Worm (Caenorhabditis elegans) whole organism, L1 larva: ENCODE measurements around the gene C04C3.9.

Experiments
- C16A3.4 ChIP-seq: fragments of 150-350 bp; optimal IDR thresholded peaks from 2 replicates; lab custom pipeline; 2014; ENCODE audit warnings: missing biosample characterization, missing genetic modification characterization
- C34B4.2 ChIP-seq: sonication (generic microtip); optimal IDR thresholded peaks from 2 replicates; lab custom pipeline; 2017; ENCODE audit warnings: mild to moderate bottlenecking, missing genetic modification characterization, missing compliant biosample characterization
- Y116A8C.19 ChIP-seq: sonication (generic microtip); optimal IDR thresholded peaks from 2 replicates; lab custom pipeline; 2016; ENCODE audit warnings: missing compliant biosample characterization, missing genetic modification characterization, borderline replicate concordance
- alr-1 ChIP-seq: fragments of 200-800 bp; sonication (Bioruptor generic); optimal IDR thresholded peaks from 2 replicates; lab custom pipeline; 2018; ENCODE audit warnings: borderline replicate concordance, mild to moderate bottlenecking, missing genetic modification characterization, missing compliant biosample characterization
- ceh-63 ChIP-seq: fragments of 200-800 bp; sonication (Bioruptor generic); optimal IDR thresholded peaks from 2 replicates; lab custom pipeline; 2018; ENCODE audit warnings: mild to moderate bottlenecking, missing genetic modification characterization, missing compliant biosample characterization
- ceh-8 ChIP-seq: fragments of 200-800 bp; sonication (Bioruptor generic); optimal IDR thresholded peaks from 2 replicates; lab custom pipeline; 2018; ENCODE audit warnings: mild to moderate bottlenecking, missing genetic modification characterization, moderate library complexity, missing compliant biosample characterization
- ceh-82 ChIP-seq, 3 experiments: fragments of 150-350 bp in 1 of 3; sonication (generic microtip) in 2 of 3; optimal IDR thresholded peaks; 2 replicates each; lab custom pipeline; 2014 to 2017; ENCODE audit warnings: missing biosample characterization in 3 of 3, missing genetic modification characterization in 3 of 3
- ceh-88 ChIP-seq: fragments of 200-800 bp; sonication (Bioruptor generic); IDR thresholded peaks from 2 replicates; pipeline ENCODE4 v1.3.6; 2022; ENCODE audit warnings: missing genetic modification characterization, missing compliant biosample characterization
- ceh-90 ChIP-seq: sonication (generic microtip); optimal IDR thresholded peaks from 2 replicates; lab custom pipeline; 2016; ENCODE audit warnings: missing genetic modification characterization, missing compliant biosample characterization
- dpl-1 ChIP-seq, 3 experiments: fragments of 150-350 bp in 2 of 3; sonication (generic microtip) in 1 of 3; optimal IDR thresholded peaks; 2 replicates each; lab custom pipeline; 2014 to 2017; ENCODE audit warnings: missing biosample characterization in 3 of 3, missing genetic modification characterization in 3 of 3, missing genetic modification reagents in 3 of 3
- dsc-1 ChIP-seq: sonication (generic microtip); optimal IDR thresholded peaks from 2 replicates; lab custom pipeline; 2016; ENCODE audit warnings: mild to moderate bottlenecking, missing genetic modification characterization, missing compliant biosample characterization
- efl-1 ChIP-seq, 4 experiments: fragments of 150-350 bp; optimal IDR thresholded peaks in 3 of 4; peaks in 1 of 4; 1 replicate in 1 of 4; 2 replicates in 3 of 4; lab custom pipeline; 2014; ENCODE audit warnings: missing biosample characterization in 2 of 4, missing genetic modification characterization in 2 of 4, missing genetic modification reagents in 2 of 4
- efl-3 ChIP-seq: fragments of 200-800 bp; sonication (Bioruptor generic); optimal IDR thresholded peaks from 2 replicates; lab custom pipeline; 2018; ENCODE audit warnings: mild to moderate bottlenecking, missing genetic modification characterization, missing compliant biosample characterization
- ets-5 ChIP-seq: fragments of 200-800 bp; sonication (Bioruptor generic); IDR thresholded peaks from 2 replicates; pipeline ENCODE4 v1.3.6; 2022; ENCODE audit warnings: missing genetic modification characterization, missing compliant biosample characterization
- fkh-10 ChIP-seq: sonication (generic microtip); optimal IDR thresholded peaks from 2 replicates; lab custom pipeline; 2017; ENCODE audit warnings: missing biosample characterization, missing genetic modification reagents, missing genetic modification characterization
- grh-1 ChIP-seq: fragments of 200-800 bp; sonication (Bioruptor generic); IDR thresholded peaks from 2 replicates; pipeline ENCODE4 v1.3.6; 2022; ENCODE audit warnings: missing genetic modification reagents, missing genetic modification characterization, missing compliant biosample characterization
- irx-1 ChIP-seq: sonication (generic microtip); optimal IDR thresholded peaks from 2 replicates; lab custom pipeline; 2016; ENCODE audit warnings: missing genetic modification characterization, missing compliant biosample characterization
- lin-15B ChIP-seq: fragments of 150-350 bp; sonication (generic microtip); optimal IDR thresholded peaks from 3 replicates; lab custom pipeline; 2014; ENCODE audit warnings: missing biosample characterization, missing genetic modification characterization
- lin-39 ChIP-seq: fragments of 150-350 bp; optimal IDR thresholded peaks from 2 replicates; lab custom pipeline; 2014; ENCODE audit warnings: missing biosample characterization, missing genetic modification reagents, missing genetic modification characterization
- lsy-2 ChIP-seq, 2 experiments: fragments of 150-350 bp; optimal IDR thresholded peaks; 2 replicates each; lab custom pipeline; 2014; ENCODE audit warnings: missing biosample characterization in 2 of 2, missing genetic modification characterization in 2 of 2
- mdl-1 ChIP-seq, 2 experiments: fragments of 150-350 bp; optimal IDR thresholded peaks; 2 replicates each; lab custom pipeline; 2014 to 2017; ENCODE audit warnings: missing biosample characterization in 2 of 2, missing genetic modification characterization in 2 of 2, inconsistent platforms in 1 of 2
- mef-2 ChIP-seq: fragments of 150-350 bp; optimal IDR thresholded peaks from 2 replicates; lab custom pipeline; 2014; ENCODE audit warnings: missing biosample characterization, missing genetic modification characterization
- mep-1 ChIP-seq: fragments of 150-350 bp; optimal IDR thresholded peaks from 2 replicates; lab custom pipeline; 2014; ENCODE audit warnings: missing biosample characterization, missing genetic modification characterization
- nhr-237 ChIP-seq: fragments of 150-350 bp; optimal IDR thresholded peaks from 2 replicates; lab custom pipeline; 2014; ENCODE audit warnings: missing biosample characterization, missing genetic modification characterization
- nhr-71 ChIP-seq: sonication (generic microtip); optimal IDR thresholded peaks from 2 replicates; lab custom pipeline; 2016; ENCODE audit warnings: mild to moderate bottlenecking, missing genetic modification characterization, moderate library complexity, missing compliant biosample characterization
- nhr-76 ChIP-seq: sonication (generic microtip); optimal IDR thresholded peaks from 2 replicates; lab custom pipeline; 2017; ENCODE audit warnings: missing biosample characterization, missing genetic modification characterization
- nhr-77 ChIP-seq: fragments of 150-350 bp; optimal IDR thresholded peaks from 2 replicates; lab custom pipeline; 2014; ENCODE audit warnings: missing biosample characterization, missing genetic modification characterization
- nhr-84 ChIP-seq: sonication (generic microtip); optimal IDR thresholded peaks from 2 replicates; lab custom pipeline; 2017; ENCODE audit warnings: missing biosample characterization, missing genetic modification characterization
- nhr-85 ChIP-seq: sonication (generic microtip); peaks from one replicate; lab custom pipeline; 2016; ENCODE audit warnings: missing genetic modification characterization, inconsistent platforms, missing compliant biosample characterization
- pag-3 ChIP-seq: sonication (generic microtip); optimal IDR thresholded peaks from 2 replicates; lab custom pipeline; 2017; ENCODE audit warnings: missing genetic modification characterization, mild to moderate bottlenecking, missing compliant biosample characterization, antibody characterized with exemption, borderline replicate concordance; ENCODE audit not compliant: insufficient read depth
- pax-3 ChIP-seq: fragments of 200-800 bp; sonication (Bioruptor generic); optimal IDR thresholded peaks from 2 replicates; lab custom pipeline; 2018; ENCODE audit warnings: mild to moderate bottlenecking, missing genetic modification characterization, moderate library complexity, missing compliant biosample characterization
- pqm-1 ChIP-seq: sonication (generic microtip); optimal IDR thresholded peaks from 3 replicates; lab custom pipeline; 2017; ENCODE audit warnings: missing biosample characterization, missing genetic modification characterization
- rnt-1 ChIP-seq: sonication (generic microtip); optimal IDR thresholded peaks from 2 replicates; lab custom pipeline; 2016; ENCODE audit warnings: mild to moderate bottlenecking, missing genetic modification characterization, moderate library complexity, missing compliant biosample characterization
- skn-1 ChIP-seq: fragments of 150-350 bp; optimal IDR thresholded peaks from 2 replicates; lab custom pipeline; 2014; ENCODE audit warnings: missing biosample characterization, missing genetic modification characterization
- snu-23 ChIP-seq: sonication (generic microtip); optimal IDR thresholded peaks from 2 replicates; lab custom pipeline; 2016; ENCODE audit warnings: missing genetic modification characterization, missing compliant biosample characterization
- sox-4 ChIP-seq: sonication (generic microtip); optimal IDR thresholded peaks from 2 replicates; lab custom pipeline; 2016; ENCODE audit warnings: missing genetic modification characterization, missing compliant biosample characterization
- sup-37 ChIP-seq: fragments of 200-800 bp; sonication (Bioruptor generic); optimal IDR thresholded peaks from 2 replicates; lab custom pipeline; 2018; ENCODE audit warnings: mild to moderate bottlenecking, missing genetic modification characterization, missing compliant biosample characterization
- tbx-2 ChIP-seq: sonication (generic microtip); optimal IDR thresholded peaks from 2 replicates; lab custom pipeline; 2016; ENCODE audit warnings: missing genetic modification characterization, missing compliant biosample characterization
- tlp-1 ChIP-seq: fragments of 150-350 bp; optimal IDR thresholded peaks from 2 replicates; lab custom pipeline; 2014; ENCODE audit warnings: missing biosample characterization, missing genetic modification characterization
- unc-130 ChIP-seq: fragments of 150-350 bp; optimal IDR thresholded peaks from 2 replicates; lab custom pipeline; 2017; ENCODE audit warnings: missing biosample characterization, missing genetic modification characterization, inconsistent platforms
- unc-30 ChIP-seq: sonication (generic microtip); optimal IDR thresholded peaks from 2 replicates; lab custom pipeline; 2017; ENCODE audit warnings: missing biosample characterization, missing genetic modification characterization
- unc-62 ChIP-seq: fragments of 150-350 bp; optimal IDR thresholded peaks from 2 replicates; lab custom pipeline; 2014; ENCODE audit warnings: missing biosample characterization, missing genetic modification reagents, missing genetic modification characterization
- vab-15 ChIP-seq: sonication (generic microtip); optimal IDR thresholded peaks from 2 replicates; lab custom pipeline; 2017; ENCODE audit warnings: missing genotype, mild to moderate bottlenecking, missing genetic modification characterization, missing compliant biosample characterization
- zag-1 ChIP-seq: fragments of 150-350 bp; optimal IDR thresholded peaks from 2 replicates; lab custom pipeline; 2014; ENCODE audit warnings: missing biosample characterization, missing genetic modification characterization
- zip-4 ChIP-seq: fragments of 200-800 bp; sonication (Bioruptor generic); optimal IDR thresholded peaks from 2 replicates; lab custom pipeline; 2018; ENCODE audit warnings: mild to moderate bottlenecking, missing genetic modification characterization, moderate library complexity, missing compliant biosample characterization
- ztf-4 ChIP-seq: fragments of 150-350 bp; optimal IDR thresholded peaks from 2 replicates; lab custom pipeline; 2014; ENCODE audit warnings: missing biosample characterization, missing genetic modification characterization

Gene C04C3.9

ce11 chrIV:3447350-3447749, 19.0 kb upstream of the C04C3.9 start:
- no peak for TF ChIP-seq lin-15B
- TF ChIP-seq efl-1 (optimal IDR thresholded peaks at IDR 0.05; lab: Kevin White, UChicago): no peak
- TF ChIP-seq efl-1 (GFP tag; optimal IDR thresholded peaks at IDR 0.05 in 1 of 2; lab: Kevin White, UChicago): no peak
- no peak for TF ChIP-seq ceh-90 (tag; lab: Kevin White, UChicago)
- TF ChIP-seq dpl-1 (GFP tag; optimal IDR thresholded peaks at IDR 0.05; lab: Kevin White, UChicago): no peak
- TF ChIP-seq efl-3 (GFP tag; lab: Kevin White, UChicago): no peak
- TF ChIP-seq C16A3.4: no peak
- no peak for TF ChIP-seq ceh-8 (GFP tag; lab: Kevin White, UChicago)
- TF ChIP-seq nhr-71: no peak
- TF ChIP-seq snu-23 (GFP tag; lab: Kevin White, UChicago): no peak
- TF ChIP-seq pag-3 (tag; lab: Kevin White, UChicago): no peak
- no peak for TF ChIP-seq nhr-85 (tag; lab: Kevin White, UChicago)
- no peak for TF ChIP-seq ets-5 (GFP tag; lab: Robert Waterston, UW)
- TF ChIP-seq sox-4: no peak
- no peak for TF ChIP-seq ceh-88
- TF ChIP-seq tlp-1: no peak
- TF ChIP-seq nhr-77 (tag; lab: Kevin White, UChicago): no peak

DNA sequence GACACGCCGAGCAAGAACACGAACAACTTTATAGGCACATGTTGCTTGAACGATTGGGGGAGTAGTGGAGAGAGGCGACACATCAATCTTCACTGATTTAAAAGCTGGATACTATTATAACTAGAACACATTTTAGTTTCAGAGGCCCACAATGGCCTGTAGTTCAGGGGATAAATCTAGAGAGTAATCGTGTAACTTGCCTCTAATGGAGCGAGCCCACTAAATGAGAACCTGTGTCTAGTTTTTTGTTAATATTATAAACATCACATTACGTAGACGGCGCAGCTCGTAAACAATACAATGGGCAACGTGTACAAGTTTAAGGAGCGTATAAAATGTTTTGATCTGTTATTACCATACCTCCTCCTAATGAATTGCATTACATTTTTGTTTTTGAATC, 16.3 kb upstream of the C04C3.9 start, which contains the start of gene F58E2.5:
Gene F58E2.5 (plus strand): TSS at position 301 of the 400 bp plus-strand sequence.
- TF ChIP-seq nhr-84 (tag; lab: Kevin White, UChicago) (no peak), fkh-10 (GFP tag; lab: Kevin White, UChicago) (no peak), unc-130 (no peak), lin-39 (no peak), grh-1 (GFP tag; lab: Robert Waterston, UW) (no peak), ceh-63 (GFP tag; lab: Kevin White, UChicago) (no peak), efl-3 (GFP tag; lab: Kevin White, UChicago) (no peak), nhr-85 (tag; lab: Kevin White, UChicago) (no peak), zag-1 (tag; lab: Kevin White, UChicago) (no peak), dsc-1 (tag; lab: Kevin White, UChicago) (no peak), ztf-4 (tag; lab: Kevin White, UChicago) (no peak), lsy-2 (tag; optimal IDR thresholded peaks at IDR 0.05; lab: Kevin White, UChicago) (no peak), nhr-76 (no peak), tbx-2 (no peak), skn-1 (tag; lab: Kevin White, UChicago) (no peak), mef-2 (tag; lab: Kevin White, UChicago) (no peak), unc-30 (tag; lab: Kevin White, UChicago) (no peak)

DNA sequence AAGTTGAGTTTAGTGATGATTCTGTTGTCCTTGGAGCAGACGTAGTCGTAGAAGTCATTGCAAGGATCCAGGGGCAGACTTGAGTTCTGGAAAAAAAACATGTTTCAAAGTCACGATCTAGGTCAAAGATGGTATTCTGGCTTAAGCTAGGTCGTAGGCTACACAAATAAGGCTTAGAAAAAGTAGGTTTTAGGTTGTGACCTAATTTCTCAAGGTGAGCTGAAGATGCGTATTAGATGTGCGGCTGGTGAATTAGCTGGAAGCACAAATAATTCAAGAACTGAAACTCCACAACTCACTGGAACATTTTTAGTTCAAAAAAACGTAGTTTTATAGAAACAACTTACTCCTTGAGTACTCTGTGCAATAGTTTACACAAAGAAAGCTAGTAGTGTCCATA, 15.8 kb upstream of the C04C3.9 start, which contains the start of gene F09D12.2:
Gene F09D12.2 (minus strand): TSS at position 101 of the 400 bp plus-strand sequence.
- no peak for TF ChIP-seq C34B4.2 (tag; lab: Kevin White, UChicago)
- no peak for TF ChIP-seq pqm-1 (tag; lab: Kevin White, UChicago)
- TF ChIP-seq zag-1 (tag; lab: Kevin White, UChicago): no peak
- no peak for TF ChIP-seq snu-23 (GFP tag; lab: Kevin White, UChicago)
- TF ChIP-seq zip-4: no peak
- TF ChIP-seq alr-1 (tag; lab: Kevin White, UChicago): no peak
- TF ChIP-seq irx-1 (tag; lab: Kevin White, UChicago): no peak
- no peak for TF ChIP-seq ztf-4 (tag; lab: Kevin White, UChicago)
- no peak for TF ChIP-seq mdl-1 (tag; optimal IDR thresholded peaks at IDR 0.05; lab: Kevin White, UChicago)
- TF ChIP-seq efl-3 (GFP tag; lab: Kevin White, UChicago): no peak
- TF ChIP-seq ceh-63 (GFP tag; lab: Kevin White, UChicago): no peak

DNA sequence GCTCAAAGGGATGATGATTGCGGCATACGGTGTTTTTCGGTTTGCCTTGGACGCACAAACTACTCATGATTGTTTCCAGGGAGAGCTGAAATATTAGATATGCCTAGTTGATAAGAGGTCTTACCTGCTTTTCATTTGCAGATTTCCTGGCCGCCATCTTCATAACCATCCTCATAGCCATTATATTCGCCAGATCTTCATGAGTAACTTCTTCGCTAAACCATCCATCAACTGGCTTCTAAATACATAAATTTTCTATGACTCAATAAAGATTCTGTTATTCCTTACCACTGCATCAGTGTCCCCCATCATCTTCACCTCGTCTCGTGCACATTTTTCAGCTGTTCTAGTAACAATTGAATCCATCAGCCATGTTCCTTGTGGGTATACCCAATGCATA, 14.2 kb upstream of the C04C3.9 start:
- TF ChIP-seq pax-3 (tag; lab: Kevin White, UChicago) (no peak), mep-1 (tag; lab: Kevin White, UChicago) (no peak), tlp-1 (no peak), ceh-82 (tag; optimal IDR thresholded peaks at IDR 0.05; lab: Kevin White, UChicago) (no peak), unc-62 (GFP tag; lab: Kevin White, UChicago) (no peak), nhr-84 (tag; lab: Kevin White, UChicago) (no peak), sox-4 (no peak), vab-15 (tag; lab: Kevin White, UChicago) (no peak), rnt-1 (tag; lab: Kevin White, UChicago) (no peak), nhr-237 (no peak), nhr-85 (tag; lab: Kevin White, UChicago) (no peak), ceh-8 (GFP tag; lab: Kevin White, UChicago) (no peak), ceh-88 (no peak), alr-1 (tag; lab: Kevin White, UChicago) (no peak), mef-2 (tag; lab: Kevin White, UChicago) (no peak), lsy-2 (tag; optimal IDR thresholded peaks at IDR 0.05; lab: Kevin White, UChicago) (no peak), sup-37 (GFP tag; lab: Kevin White, UChicago) (no peak), Y116A8C.19 (tag; lab: Kevin White, UChicago) (no peak)
